Worm (Caenorhabditis elegans): Measurements from ENCODE around the gene acbp-6.

ce11 chrII:11936393-11936792 is 37.1 kb downstream of the acbp-6 start:
- TF ChIP-seq ama-1 (optimal IDR thresholded peaks at IDR 0.05) (no peak), R02D3.7 (tag; optimal IDR thresholded peaks at IDR 0.05) (no peak), ceh-28 (tag; optimal IDR thresholded peaks at IDR 0.05) (no peak), pqm-1 (tag; optimal IDR thresholded peaks at IDR 0.05) (peak; percentile 71), F37D6.2 (tag; optimal IDR thresholded peaks at IDR 0.05) (no peak), nhr-42 (GFP tag; IDR thresholded peaks at IDR 0.05) (no peak), F26F4.8 (GFP tag; conservative IDR thresholded peaks at IDR 0.05) (no peak), D1046.2 (GFP tag; IDR thresholded peaks at IDR 0.05) (no peak), fos-1 (tag; optimal IDR thresholded peaks at IDR 0.05) (no peak), dpl-1 (GFP tag; optimal IDR thresholded peaks at IDR 0.05) (no peak), lin-15B (tag; optimal IDR thresholded peaks at IDR 0.05) (no peak)

Data from whole organism, L4 larva.